Fruit fly (Drosophila melanogaster) whole organism, embryonic: ENCODE data around the gene Nasp.
A peak's percentile ranks its signal among the peaks of the same experiment; 100 is the strongest.

ENCODE experiments used
- Aef1 ChIP-seq: fragments of 200-800 bp; sonication (Bioruptor generic); IDR thresholded peaks from 3 replicates; pipeline ENCODE4 v1.3.6; 2022; ENCODE audit warnings: missing biosample characterization, missing genetic modification characterization
- BEAF-32 ChIP-seq: fragments of 200-800 bp; sonication (Bioruptor generic); optimal IDR thresholded peaks from 3 replicates; lab custom pipeline; 2017; ENCODE audit warnings: missing biosample characterization, missing genetic modification characterization, mild to moderate bottlenecking, moderate library complexity, missing genetic modification reagents
- Bgb ChIP-seq: fragments of 200-800 bp; sonication (Bioruptor generic); IDR thresholded peaks from 2 replicates; pipeline ENCODE4 v1.3.6; 2022; ENCODE audit warnings: missing biosample characterization, missing genetic modification characterization; ENCODE audit not compliant: partially characterized antibody
- CG10431 ChIP-seq: fragments of 200-800 bp; sonication (Bioruptor generic); optimal IDR thresholded peaks from 3 replicates; lab custom pipeline; 2018; ENCODE audit warnings: missing biosample characterization, mild to moderate bottlenecking, missing genetic modification characterization
- CG11723 ChIP-seq: fragments of 200-800 bp; sonication (Bioruptor generic); optimal IDR thresholded peaks from 2 replicates; lab custom pipeline; 2017; ENCODE audit warnings: missing biosample characterization, mild to moderate bottlenecking, missing genetic modification characterization
- CG12104 ChIP-seq: fragments of 200-800 bp; sonication (Bioruptor generic); optimal IDR thresholded peaks from 3 replicates; lab custom pipeline; 2016; ENCODE audit warnings: missing biosample characterization, missing genetic modification characterization
- CG12659 ChIP-seq: fragments of 200-800 bp; sonication (Bioruptor generic); optimal IDR thresholded peaks from 3 replicates; lab custom pipeline; 2017; ENCODE audit warnings: mild to moderate bottlenecking, missing biosample characterization, missing genetic modification reagents, missing genetic modification characterization
- CG12769 ChIP-seq: fragments of 200-800 bp; sonication (Bioruptor generic); optimal IDR thresholded peaks from 2 replicates; lab custom pipeline; 2019; ENCODE audit warnings: missing biosample characterization, mild to moderate bottlenecking, missing genetic modification characterization, moderate library complexity
- CG15269 ChIP-seq: fragments of 200-800 bp; sonication (Bioruptor generic); optimal IDR thresholded peaks from 2 replicates; lab custom pipeline; 2018; ENCODE audit warnings: missing biosample characterization, mild to moderate bottlenecking, missing genetic modification characterization, moderate library complexity
- CG1529 ChIP-seq: fragments of 200-800 bp; sonication (Bioruptor generic); optimal IDR thresholded peaks from 3 replicates; lab custom pipeline; 2018; ENCODE audit warnings: missing biosample characterization, missing genetic modification characterization
- CG15514 ChIP-seq: fragments of 200-800 bp; sonication (Bioruptor generic); optimal IDR thresholded peaks from 3 replicates; lab custom pipeline; 2017; ENCODE audit warnings: missing biosample characterization, missing genetic modification characterization, mild to moderate bottlenecking, moderate library complexity, missing genetic modification reagents
- CG17829 ChIP-seq: fragments of 200-800 bp; optimal IDR thresholded peaks from 2 replicates; lab custom pipeline; 2019; ENCODE audit warnings: missing biosample characterization, mild to moderate bottlenecking, missing genetic modification characterization, moderate library complexity
- CG2116 ChIP-seq: fragments of 200-800 bp; sonication (Bioruptor generic); optimal IDR thresholded peaks from 3 replicates; lab custom pipeline; 2018; ENCODE audit warnings: missing biosample characterization, mild to moderate bottlenecking, missing genetic modification characterization
- CG33213 ChIP-seq: fragments of 200-800 bp; sonication (Bioruptor generic); optimal IDR thresholded peaks from 3 replicates; lab custom pipeline; 2016; ENCODE audit warnings: missing biosample characterization, missing genetic modification characterization
- CG4617 ChIP-seq: fragments of 200-800 bp; sonication (Bioruptor generic); optimal IDR thresholded peaks from 3 replicates; lab custom pipeline; 2016; ENCODE audit warnings: missing biosample characterization, missing genetic modification characterization, borderline replicate concordance
- CG6175 ChIP-seq: fragments of 200-800 bp; sonication (Bioruptor generic); IDR thresholded peaks from 3 replicates; pipeline ENCODE4 v1.3.6; 2022; ENCODE audit warnings: missing biosample characterization, missing genetic modification characterization
- CG8290 ChIP-seq, 3 experiments: fragments of 200-800 bp; sonication (Bioruptor generic); optimal IDR thresholded peaks; 2 replicates each; lab custom pipeline; 2016 to 2019; ENCODE audit warnings: missing biosample characterization in 3 of 3, missing genetic modification characterization in 3 of 3, mild to moderate bottlenecking in 2 of 3, moderate library complexity in 1 of 3
- CG8359 ChIP-seq: fragments of 200-800 bp; sonication (Bioruptor generic); optimal IDR thresholded peaks from 2 replicates; lab custom pipeline; 2017; ENCODE audit warnings: missing biosample characterization, mild to moderate bottlenecking, missing genetic modification characterization, borderline replicate concordance
- CG8765 ChIP-seq: fragments of 200-800 bp; sonication (Bioruptor generic); IDR thresholded peaks from 2 replicates; pipeline ENCODE4 v1.3.6; 2022; ENCODE audit warnings: missing biosample characterization, missing genetic modification characterization
- CG9797 ChIP-seq: fragments of 200-800 bp; sonication (Bioruptor generic); optimal IDR thresholded peaks from 3 replicates; lab custom pipeline; 2018; ENCODE audit warnings: missing biosample characterization, mild to moderate bottlenecking, missing genetic modification characterization
- CoRest ChIP-seq: fragments of 200-800 bp; sonication (Bioruptor generic); optimal IDR thresholded peaks from 3 replicates; lab custom pipeline; 2018; ENCODE audit warnings: missing biosample characterization, mild to moderate bottlenecking, missing genetic modification characterization, moderate library complexity
- Dref ChIP-seq: fragments of 200-800 bp; sonication (Bioruptor generic); IDR thresholded peaks from 2 replicates; pipeline ENCODE4 v1.3.6; 2022; ENCODE audit warnings: missing biosample characterization, missing genetic modification characterization
- MTF-1 ChIP-seq: fragments of 200-800 bp; sonication (Bioruptor generic); optimal IDR thresholded peaks from 2 replicates; lab custom pipeline; 2018; ENCODE audit warnings: missing biosample characterization, mild to moderate bottlenecking, missing genetic modification characterization, borderline replicate concordance
- Max ChIP-seq: fragments of 200-800 bp; sonication (Bioruptor generic); optimal IDR thresholded peaks from 2 replicates; lab custom pipeline; 2016; ENCODE audit warnings: missing biosample characterization, mild to moderate bottlenecking, missing genetic modification characterization
- Med ChIP-seq: fragments of 200-800 bp; sonication (Bioruptor generic); peaks from one replicate; lab custom pipeline; 2016; ENCODE audit warnings: missing biosample characterization, missing genetic modification characterization, mild to moderate bottlenecking, inconsistent platforms, moderate library complexity
- Mes4 ChIP-seq: fragments of 200-800 bp; sonication (Bioruptor generic); optimal IDR thresholded peaks from 2 replicates; lab custom pipeline; 2016; ENCODE audit warnings: missing biosample characterization, missing genetic modification characterization
- Rx ChIP-seq: fragments of 200-800 bp; sonication (Bioruptor generic); IDR thresholded peaks from 2 replicates; pipeline ENCODE4 v1.3.6; 2022; ENCODE audit warnings: missing biosample characterization, missing genetic modification characterization
- Sin3A ChIP-seq: fragments of >200 bp; optimal IDR thresholded peaks from 2 replicates; lab custom pipeline; 2018
- Spps ChIP-seq: fragments of 200-800 bp; sonication (Bioruptor generic); optimal IDR thresholded peaks from 2 replicates; lab custom pipeline; 2018; ENCODE audit warnings: missing biosample characterization, mild to moderate bottlenecking, missing genetic modification characterization
- Sry-β ChIP-seq: fragments of 200-800 bp; sonication (Bioruptor generic); optimal IDR thresholded peaks from 2 replicates; lab custom pipeline; 2018; ENCODE audit warnings: missing biosample characterization, mild to moderate bottlenecking, missing genetic modification characterization, moderate library complexity
- Stat92E ChIP-seq, 3 experiments: fragments of >200 bp in 2 of 3; fragments of 200-800 bp in 1 of 3; sonication (Bioruptor generic) in 1 of 3; optimal IDR thresholded peaks; 2 replicates each; lab custom pipeline; 2017 to 2019; ENCODE audit warnings: missing biosample characterization in 3 of 3, missing genetic modification characterization in 3 of 3, mild to moderate bottlenecking in 1 of 3, moderate library complexity in 1 of 3
- Tbp ChIP-seq: fragments of >200 bp; optimal IDR thresholded peaks from 2 replicates; lab custom pipeline; 2018; ENCODE audit warnings: missing biosample characterization, missing genetic modification characterization
- amos ChIP-seq: fragments of 200-800 bp; sonication (Bioruptor generic); IDR thresholded peaks from 2 replicates; pipeline ENCODE4 v1.3.6; 2022; ENCODE audit warnings: missing biosample characterization, missing genetic modification characterization; ENCODE audit not compliant: partially characterized antibody
- az2 ChIP-seq: fragments of 200-800 bp; sonication (Bioruptor generic); optimal IDR thresholded peaks from 3 replicates; lab custom pipeline; 2016; ENCODE audit warnings: missing biosample characterization, missing genetic modification characterization
- bowl ChIP-seq: fragments of 200-800 bp; sonication (Bioruptor generic); IDR thresholded peaks from 2 replicates; pipeline ENCODE4 v1.3.6; 2022; ENCODE audit warnings: missing biosample characterization, missing genetic modification characterization
- cas ChIP-seq: fragments of 200-800 bp; sonication (Bioruptor generic); IDR thresholded peaks from 2 replicates; pipeline ENCODE4 v1.3.6; 2022; ENCODE audit warnings: missing biosample characterization, missing genetic modification characterization
- crol ChIP-seq: fragments of 200-800 bp; sonication (Bioruptor generic); IDR thresholded peaks from 2 replicates; pipeline ENCODE4 v1.3.6; 2022; ENCODE audit warnings: missing biosample characterization, missing genetic modification characterization
- dpn ChIP-seq, 2 experiments: fragments of 200-800 bp; sonication (Bioruptor generic); optimal IDR thresholded peaks; 3 replicates each; lab custom pipeline; 2016; ENCODE audit warnings: missing biosample characterization in 2 of 2, missing genetic modification characterization in 2 of 2
- ems ChIP-seq: fragments of 200-800 bp; sonication (Bioruptor generic); optimal IDR thresholded peaks from 3 replicates; lab custom pipeline; 2016; ENCODE audit warnings: missing biosample characterization, missing genetic modification characterization
- h ChIP-seq: fragments of >200 bp; optimal IDR thresholded peaks from 2 replicates; lab custom pipeline; 2017
- p53 ChIP-seq: fragments of 200-800 bp; sonication (Bioruptor generic); optimal IDR thresholded peaks from 2 replicates; lab custom pipeline; 2016; ENCODE audit warnings: missing biosample characterization, missing genetic modification characterization
- pzg ChIP-seq: fragments of 200-800 bp; sonication (Bioruptor generic); optimal IDR thresholded peaks from 3 replicates; lab custom pipeline; 2018; ENCODE audit warnings: missing biosample characterization, mild to moderate bottlenecking, missing genetic modification characterization, moderate library complexity
- repo ChIP-seq: fragments of 200-800 bp; sonication (Bioruptor generic); optimal IDR thresholded peaks from 2 replicates; lab custom pipeline; 2016; ENCODE audit warnings: missing biosample characterization, missing genetic modification characterization
- sug ChIP-seq: fragments of 200-800 bp; optimal IDR thresholded peaks from 2 replicates; lab custom pipeline; 2019; ENCODE audit warnings: missing biosample characterization, mild to moderate bottlenecking, missing genetic modification characterization, moderate library complexity
- trem ChIP-seq: fragments of 200-800 bp; optimal IDR thresholded peaks from 3 replicates; lab custom pipeline; 2019; ENCODE audit warnings: missing biosample characterization, mild to moderate bottlenecking, missing genetic modification characterization, moderate library complexity
- vnd ChIP-seq: fragments of 200-800 bp; sonication (Bioruptor generic); IDR thresholded peaks from 3 replicates; pipeline ENCODE4 v1.3.6; 2022; ENCODE audit warnings: missing biosample characterization, missing genetic modification characterization; ENCODE audit not compliant: partially characterized antibody
- wek ChIP-seq: fragments of 200-800 bp; sonication (Bioruptor generic); optimal IDR thresholded peaks from 3 replicates; lab custom pipeline; 2018; ENCODE audit warnings: missing biosample characterization, mild to moderate bottlenecking, missing genetic modification characterization, moderate library complexity
- wor ChIP-seq: fragments of 200-800 bp; sonication (Bioruptor generic); IDR thresholded peaks from 2 replicates; pipeline ENCODE4 v1.3.6; 2022; ENCODE audit warnings: missing biosample characterization, missing genetic modification characterization
- z ChIP-seq: fragments of 200-800 bp; sonication (Bioruptor generic); IDR thresholded peaks from 3 replicates; pipeline ENCODE4 v1.3.6; 2022; ENCODE audit warnings: missing biosample characterization, missing genetic modification characterization

The Nasp gene

DNA sequence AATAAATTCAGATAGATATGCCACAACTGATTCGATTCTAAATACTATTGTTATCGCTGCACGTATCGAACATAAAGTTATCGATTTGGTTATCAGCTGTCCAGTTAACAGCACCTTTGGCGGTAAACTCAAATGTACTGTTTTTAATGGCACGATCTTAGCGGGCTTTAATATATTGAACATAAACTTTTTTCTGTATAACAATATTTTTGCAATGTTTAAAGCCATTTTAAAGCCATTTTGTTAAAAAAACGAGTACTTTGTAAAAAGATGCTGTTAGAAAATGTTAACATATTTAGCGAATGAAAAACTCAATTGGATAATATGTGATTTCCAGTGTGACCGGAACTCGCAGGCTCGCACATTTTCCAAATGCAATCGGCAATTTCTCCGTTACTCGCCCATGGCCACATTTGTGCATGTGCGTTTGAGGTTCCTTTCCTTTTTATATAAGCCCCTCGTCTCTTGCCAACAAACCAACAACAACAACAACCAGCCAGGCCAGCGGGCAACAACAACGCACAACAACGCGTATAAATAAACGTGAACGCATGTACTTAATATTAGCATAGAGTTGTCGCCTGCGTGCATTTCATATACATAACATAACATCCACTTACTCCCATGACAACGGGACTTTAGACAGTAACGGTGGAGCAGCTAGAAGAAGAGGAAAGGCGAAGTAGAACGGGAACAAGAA is 31.6 kb upstream of the Nasp start, which contains the start of gene TMEM216 (continued):
- TF ChIP-seq cas (no peak), h (no peak), Med (peak; percentile 76), CG1529 (GFP tag; lab: Kevin White, UChicago) (no peak), Sry-β (GFP tag; lab: Kevin White, UChicago) (peak; percentile 44), MTF-1 (GFP tag; lab: Kevin White, UChicago) (peak; percentile 25), amos (GFP tag; lab: Robert Waterston, UW) (peak; percentile 41; the same call in 1 of the 2 replicates), CG8359 (GFP tag; lab: Kevin White, UChicago) (no peak), Mes4 (GFP tag; lab: Kevin White, UChicago) (peak; percentile 2), CG17829 (tag; lab: Kevin White, UChicago) (peak; percentile 24), CG8290 (GFP tag; optimal IDR thresholded peaks at IDR 0.05; lab: Kevin White, UChicago) (peak; percentile 25), CG8290 (tag; optimal IDR thresholded peaks at IDR 0.05; lab: Kevin White, UChicago) (no peak), CG33213 (GFP tag; lab: Kevin White, UChicago) (peak; percentile 42), crol (GFP tag; lab: Robert Waterston, UW) (peak; percentile 82), CoRest (tag; lab: Kevin White, UChicago) (peak; percentile 50), CG8765 (no peak), sug (peak; percentile 29), Stat92E (GFP tag; optimal IDR thresholded peaks at IDR 0.05; lab: Kevin White, UChicago) (peak in 1 of 3 experiments; percentile 33), Max (GFP tag; lab: Kevin White, UChicago) (peak; percentile 52), repo (no peak), wor (GFP tag; lab: Robert Waterston, UW) (no peak), Dref (GFP tag; lab: Robert Waterston, UW) (peak; percentile 68), CG15269 (no peak), CG10431 (GFP tag; lab: Kevin White, UChicago) (peak; percentile 20), CG9797 (GFP tag; lab: Kevin White, UChicago) (peak; percentile 88), vnd (GFP tag; lab: Robert Waterston, UW) (0 out of 3 replicates have a peak, but pooled peaks have one; percentile 34), BEAF-32 (GFP tag; lab: Kevin White, UChicago) (peak; percentile 60), pzg (GFP tag; lab: Kevin White, UChicago) (peak; percentile 82), Tbp (no peak), z (GFP tag; lab: Robert Waterston, UW) (no peak), CG12104 (no peak), ems (GFP tag; lab: Kevin White, UChicago) (no peak), Sin3A (lab: Kevin White, UChicago) (peak; percentile 79), Rx (no peak), Bgb (peak; percentile 30; the same call in 1 of the 2 replicates), bowl (GFP tag; lab: Robert Waterston, UW) (no peak), CG12659 (GFP tag; lab: Kevin White, UChicago) (peak; percentile 80), CG12769 (tag; lab: Kevin White, UChicago) (peak; percentile 33), dpn (GFP tag; optimal IDR thresholded peaks at IDR 0.05; lab: Kevin White, UChicago) (peak in 1 of 2 experiments; percentile 6), wek (no peak), CG4617 (peak; percentile 46), p53 (no peak), az2 (GFP tag; lab: Kevin White, UChicago) (no peak), CG2116 (GFP tag; lab: Kevin White, UChicago) (peak; percentile 80), trem (tag; lab: Kevin White, UChicago) (peak; percentile 65), CG11723 (GFP tag; lab: Kevin White, UChicago) (no peak), Spps (tag; lab: Kevin White, UChicago) (no peak), CG6175 (GFP tag; lab: Robert Waterston, UW) (no peak), CG15514 (peak; percentile 88), Aef1 (GFP tag; lab: Robert Waterston, UW) (no peak)
